Worm (Caenorhabditis elegans): Measurements from ENCODE around the gene srx-7.

DNA sequence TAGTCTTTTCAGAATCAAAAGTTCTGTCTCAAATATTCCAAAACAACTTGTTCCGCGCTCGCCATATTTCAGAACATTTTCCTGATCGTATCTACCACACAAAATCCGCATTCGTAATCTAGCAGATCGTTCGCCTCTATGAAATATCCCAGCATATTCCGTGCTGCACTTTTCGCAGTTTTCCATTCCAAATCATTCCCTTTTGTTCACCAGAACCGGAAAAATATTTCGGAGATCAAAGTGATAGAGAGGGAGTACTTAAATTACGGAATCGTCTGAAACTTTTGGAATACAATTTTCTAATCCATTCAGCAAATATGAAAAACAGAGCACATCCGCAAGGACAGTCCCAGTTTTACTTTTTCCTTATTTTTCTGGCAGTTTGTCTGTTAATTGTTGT, 27.8 kb downstream of the srx-7 start, which contains the start of gene K06H6.1:
- TF ChIP-seq elt-3 (tag; optimal IDR thresholded peaks at IDR 0.05) (no peak), lsy-2 (tag; optimal IDR thresholded peaks at IDR 0.05) (no peak), ces-1 (GFP tag; optimal IDR thresholded peaks at IDR 0.05) (no peak), nhr-76 (tag; optimal IDR thresholded peaks at IDR 0.05) (no peak), tbx-8 (GFP tag; optimal IDR thresholded peaks at IDR 0.05) (no peak), ceh-39 (tag; optimal IDR thresholded peaks at IDR 0.05) (no peak), snpc-4 (tag; optimal IDR thresholded peaks at IDR 0.05) (no peak), ztf-11 (tag; optimal IDR thresholded peaks at IDR 0.05) (no peak), pha-4 (tag; optimal IDR thresholded peaks at IDR 0.05) (no peak), ceh-83 (GFP tag; optimal IDR thresholded peaks at IDR 0.05) (no peak)
